Worm (Caenorhabditis elegans) whole organism, L1 larva: ENCODE data around the gene nhr-28.
A peak's percentile ranks its signal among the peaks of the same experiment; 100 is the strongest.

Experiments
- mab-9 ChIP-seq: fragments of 200-800 bp; sonication (Bioruptor generic); IDR thresholded peaks from 2 replicates; pipeline ENCODE4 v1.3.6; 2022; ENCODE audit warnings: missing genetic modification reagents, missing genetic modification characterization, missing compliant biosample characterization
- nhr-76 ChIP-seq: sonication (generic microtip); optimal IDR thresholded peaks from 2 replicates; lab custom pipeline; 2017; ENCODE audit warnings: missing biosample characterization, missing genetic modification characterization
- snpc-4 ChIP-seq: fragments of 150-350 bp; optimal IDR thresholded peaks from 2 replicates; lab custom pipeline; 2014; ENCODE audit warnings: missing biosample characterization, missing genetic modification characterization

DNA sequence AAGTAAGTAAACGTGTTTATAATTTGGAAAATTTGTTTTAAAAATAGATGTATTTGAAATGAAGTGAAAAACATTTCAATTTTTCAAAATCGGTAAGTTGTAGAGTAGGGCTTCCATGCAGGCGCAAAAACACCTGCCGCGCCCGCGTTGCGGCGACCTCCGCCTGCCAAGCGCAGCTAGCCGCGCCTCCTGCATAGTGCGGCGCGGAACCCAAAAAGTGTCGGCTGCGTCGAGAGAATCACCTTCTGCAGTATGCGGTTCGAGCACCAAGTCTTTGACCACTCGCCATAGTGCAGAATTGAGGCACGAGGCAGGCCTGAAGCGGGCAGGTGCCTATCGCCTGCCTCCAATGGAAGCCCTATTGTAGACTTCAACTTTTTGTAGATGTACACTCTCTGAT lies 45.1 kb upstream of the nhr-28 start:
- peak; percentile 14 for TF ChIP-seq snpc-4 (tag; lab: Kevin White, UChicago)
- TF ChIP-seq mab-9 (GFP tag; lab: Robert Waterston, UW), result no peak
- TF ChIP-seq nhr-76 (tag; lab: Kevin White, UChicago), result no peak
